Fruit fly (Drosophila melanogaster) whole organism, embryonic: Measurements from ENCODE around the gene CG31677.

Source experiments
- BEAF-32 ChIP-seq: fragments of 200-800 bp; sonication (Bioruptor generic); optimal IDR thresholded peaks from 3 replicates; lab custom pipeline; 2017; ENCODE audit warnings: missing biosample characterization, missing genetic modification characterization, mild to moderate bottlenecking, moderate library complexity, missing genetic modification reagents
- Bdp1 ChIP-seq: fragments of 200-800 bp; sonication (Bioruptor generic); optimal IDR thresholded peaks from 3 replicates; lab custom pipeline; 2016; ENCODE audit warnings: missing biosample characterization, missing genetic modification characterization
- CG1024 ChIP-seq: fragments of 200-800 bp; sonication (Bioruptor generic); IDR thresholded peaks from 2 replicates; pipeline ENCODE4 v1.3.6; 2022; ENCODE audit warnings: missing biosample characterization, missing genetic modification characterization
- CG11456 ChIP-seq: fragments of 200-800 bp; sonication (Bioruptor generic); IDR thresholded peaks from 3 replicates; pipeline ENCODE4 v1.3.6; 2022; ENCODE audit warnings: missing biosample characterization, missing genetic modification characterization
- CG12659 ChIP-seq: fragments of 200-800 bp; sonication (Bioruptor generic); optimal IDR thresholded peaks from 3 replicates; lab custom pipeline; 2017; ENCODE audit warnings: mild to moderate bottlenecking, missing biosample characterization, missing genetic modification reagents, missing genetic modification characterization
- CG12769 ChIP-seq: fragments of 200-800 bp; sonication (Bioruptor generic); optimal IDR thresholded peaks from 2 replicates; lab custom pipeline; 2019; ENCODE audit warnings: missing biosample characterization, mild to moderate bottlenecking, missing genetic modification characterization, moderate library complexity
- CG13123 ChIP-seq: fragments of 200-800 bp; sonication (Bioruptor generic); optimal IDR thresholded peaks from 2 replicates; lab custom pipeline; 2016; ENCODE audit warnings: missing biosample characterization, missing genetic modification characterization
- CG1529 ChIP-seq: fragments of 200-800 bp; sonication (Bioruptor generic); optimal IDR thresholded peaks from 3 replicates; lab custom pipeline; 2018; ENCODE audit warnings: missing biosample characterization, missing genetic modification characterization
- CG1603 ChIP-seq: fragments of 200-800 bp; sonication (Bioruptor generic); optimal IDR thresholded peaks from 2 replicates; lab custom pipeline; 2019; ENCODE audit warnings: missing biosample characterization, mild to moderate bottlenecking, missing genetic modification characterization, moderate library complexity
- CG1647 ChIP-seq: fragments of 200-800 bp; sonication (Bioruptor generic); optimal IDR thresholded peaks from 3 replicates; lab custom pipeline; 2016; ENCODE audit warnings: missing biosample characterization, missing genetic modification characterization
- CG16813 ChIP-seq: fragments of 200-800 bp; sonication (Bioruptor generic); IDR thresholded peaks from 3 replicates; pipeline ENCODE4 v1.3.6; 2022; ENCODE audit warnings: missing biosample characterization, missing genetic modification characterization; ENCODE audit not compliant: partially characterized antibody
- CG17359 ChIP-seq: fragments of 200-800 bp; sonication (Bioruptor generic); optimal IDR thresholded peaks from 3 replicates; lab custom pipeline; 2018; ENCODE audit warnings: missing biosample characterization, mild to moderate bottlenecking, missing genetic modification characterization, moderate library complexity
- CG17361 ChIP-seq: fragments of 200-800 bp; sonication (Bioruptor generic); IDR thresholded peaks from 3 replicates; pipeline ENCODE4 v1.3.6; 2022; ENCODE audit warnings: missing biosample characterization, missing genetic modification characterization
- CG18476 ChIP-seq: fragments of 200-800 bp; sonication (Bioruptor generic); optimal IDR thresholded peaks from 2 replicates; lab custom pipeline; 2016; ENCODE audit warnings: missing biosample characterization, mild to moderate bottlenecking, missing genetic modification characterization
- CG2120 ChIP-seq: fragments of 200-800 bp; sonication (Bioruptor generic); optimal IDR thresholded peaks from 3 replicates; lab custom pipeline; 2016; ENCODE audit warnings: missing biosample characterization, missing genetic modification characterization
- CG34422 ChIP-seq: fragments of 200-800 bp; sonication (Bioruptor generic); IDR thresholded peaks from 3 replicates; pipeline ENCODE4 v1.3.6; 2022; ENCODE audit warnings: missing biosample characterization, missing genetic modification characterization
- CG4854 ChIP-seq: fragments of 200-800 bp; sonication (Bioruptor generic); optimal IDR thresholded peaks from 2 replicates; lab custom pipeline; 2016; ENCODE audit warnings: missing biosample characterization, missing genetic modification characterization, inconsistent platforms
- CG8924 ChIP-seq: fragments of 200-800 bp; optimal IDR thresholded peaks from 3 replicates; lab custom pipeline; 2019; ENCODE audit warnings: missing biosample characterization, mild to moderate bottlenecking, missing genetic modification characterization, moderate library complexity
- CG8944 ChIP-seq: fragments of 200-800 bp; sonication (Bioruptor generic); optimal IDR thresholded peaks from 3 replicates; lab custom pipeline; 2016; ENCODE audit warnings: missing biosample characterization, missing genetic modification characterization
- CG9609 ChIP-seq: fragments of 200-800 bp; sonication (Bioruptor generic); optimal IDR thresholded peaks from 3 replicates; lab custom pipeline; 2016; ENCODE audit warnings: missing biosample characterization, missing genetic modification characterization
- CG9727 ChIP-seq: fragments of 200-800 bp; sonication (Bioruptor generic); optimal IDR thresholded peaks from 3 replicates; lab custom pipeline; 2017; ENCODE audit warnings: missing biosample characterization, mild to moderate bottlenecking, missing genetic modification characterization
- Camta ChIP-seq: fragments of 200-800 bp; sonication (Bioruptor generic); optimal IDR thresholded peaks from 2 replicates; lab custom pipeline; 2016; ENCODE audit warnings: missing biosample characterization, missing genetic modification characterization
- CrebB ChIP-seq: fragments of 200-800 bp; sonication (Bioruptor generic); optimal IDR thresholded peaks from 3 replicates; lab custom pipeline; 2018; ENCODE audit warnings: missing biosample characterization, mild to moderate bottlenecking, missing genetic modification characterization
- D ChIP-seq, 2 experiments: fragments of 200-800 bp in 1 of 2; fragments of >200 bp in 1 of 2; sonication (Bioruptor generic) in 1 of 2; optimal IDR thresholded peaks; 2 replicates in 1 of 2; 3 replicates in 1 of 2; lab custom pipeline; 2017; ENCODE audit warnings: mild to moderate bottlenecking in 1 of 2, missing biosample characterization in 1 of 2, missing genetic modification characterization in 1 of 2, missing genetic modification reagents in 1 of 2
- D19B ChIP-seq: fragments of 200-800 bp; sonication (Bioruptor generic); optimal IDR thresholded peaks from 2 replicates; lab custom pipeline; 2017; ENCODE audit warnings: missing biosample characterization, mild to moderate bottlenecking, missing genetic modification characterization
- Dad ChIP-seq: fragments of 200-800 bp; sonication (Bioruptor generic); optimal IDR thresholded peaks from 3 replicates; lab custom pipeline; 2016; ENCODE audit warnings: missing biosample characterization, missing genetic modification characterization
- Doc3 ChIP-seq: fragments of 200-800 bp; sonication (Bioruptor generic); IDR thresholded peaks from 3 replicates; pipeline ENCODE4 v1.3.6; 2022; ENCODE audit warnings: missing biosample characterization, missing genetic modification characterization; ENCODE audit not compliant: partially characterized antibody
- Ets65A ChIP-seq: fragments of 200-800 bp; sonication (Bioruptor generic); peaks from one replicate; lab custom pipeline; 2016; ENCODE audit warnings: missing biosample characterization, missing genetic modification characterization
- Gsc ChIP-seq: fragments of 200-800 bp; sonication (Bioruptor generic); IDR thresholded peaks from 2 replicates; pipeline ENCODE4 v1.3.6; 2022; ENCODE audit warnings: missing biosample characterization, missing genetic modification characterization
- HLH3B ChIP-seq: fragments of 200-800 bp; sonication (Bioruptor generic); IDR thresholded peaks from 2 replicates; pipeline ENCODE4 v1.3.6; 2022; ENCODE audit warnings: missing biosample characterization, missing genetic modification characterization
- HLH54F ChIP-seq: fragments of 200-800 bp; sonication (Bioruptor generic); optimal IDR thresholded peaks from 3 replicates; lab custom pipeline; 2016; ENCODE audit warnings: missing biosample characterization, missing genetic modification characterization
- Hand ChIP-seq: fragments of 200-800 bp; sonication (Bioruptor generic); optimal IDR thresholded peaks from 2 replicates; lab custom pipeline; 2017; ENCODE audit warnings: mild to moderate bottlenecking, missing biosample characterization, missing genetic modification reagents, missing genetic modification characterization
- Nf-YC ChIP-seq: fragments of 200-800 bp; optimal IDR thresholded peaks from 3 replicates; lab custom pipeline; 2019; ENCODE audit warnings: missing biosample characterization, mild to moderate bottlenecking, missing genetic modification characterization, moderate library complexity
- Rfx ChIP-seq: fragments of 200-800 bp; sonication (Bioruptor generic); IDR thresholded peaks from 2 replicates; pipeline ENCODE4 v1.3.6; 2022; ENCODE audit warnings: missing biosample characterization, missing genetic modification characterization
- Sry-δ ChIP-seq: fragments of 200-800 bp; sonication (Bioruptor generic); optimal IDR thresholded peaks from 2 replicates; lab custom pipeline; 2016; ENCODE audit warnings: missing biosample characterization, missing genetic modification characterization
- amos ChIP-seq: fragments of 200-800 bp; sonication (Bioruptor generic); IDR thresholded peaks from 2 replicates; pipeline ENCODE4 v1.3.6; 2022; ENCODE audit warnings: missing biosample characterization, missing genetic modification characterization; ENCODE audit not compliant: partially characterized antibody
- ase ChIP-seq: fragments of 200-800 bp; sonication (Bioruptor generic); IDR thresholded peaks from 3 replicates; pipeline ENCODE4 v1.3.6; 2022; ENCODE audit warnings: missing biosample characterization, missing genetic modification characterization
- bowl ChIP-seq: fragments of 200-800 bp; sonication (Bioruptor generic); IDR thresholded peaks from 2 replicates; pipeline ENCODE4 v1.3.6; 2022; ENCODE audit warnings: missing biosample characterization, missing genetic modification characterization
- btn ChIP-seq: fragments of 200-800 bp; sonication (Bioruptor generic); optimal IDR thresholded peaks from 2 replicates; lab custom pipeline; 2016; ENCODE audit warnings: missing biosample characterization, missing genetic modification characterization
- chif ChIP-seq, 2 experiments: fragments of 200-800 bp; sonication (Bioruptor generic); optimal IDR thresholded peaks; 3 replicates each; lab custom pipeline; 2016; ENCODE audit warnings: missing biosample characterization in 2 of 2, missing genetic modification characterization in 2 of 2
- gsb-n ChIP-seq: fragments of 200-800 bp; sonication (Bioruptor generic); optimal IDR thresholded peaks from 3 replicates; lab custom pipeline; 2018; ENCODE audit warnings: missing biosample characterization, mild to moderate bottlenecking, missing genetic modification characterization
- her ChIP-seq: fragments of 200-800 bp; sonication (Bioruptor generic); optimal IDR thresholded peaks from 2 replicates; lab custom pipeline; 2016; ENCODE audit warnings: missing biosample characterization, missing genetic modification characterization
- jigr1 ChIP-seq: fragments of 200-800 bp; sonication (Bioruptor generic); IDR thresholded peaks from 3 replicates; pipeline ENCODE4 v1.3.6; 2022; ENCODE audit warnings: missing biosample characterization, missing genetic modification characterization
- kay ChIP-seq: fragments of 200-800 bp; sonication (Bioruptor generic); optimal IDR thresholded peaks from 2 replicates; lab custom pipeline; 2016; ENCODE audit warnings: missing biosample characterization, missing genetic modification characterization
- lmd ChIP-seq: fragments of 200-800 bp; sonication (Bioruptor generic); IDR thresholded peaks from 2 replicates; pipeline ENCODE4 v1.3.6; 2022; ENCODE audit warnings: missing biosample characterization, missing genetic modification characterization
- mam ChIP-seq: fragments of 200-800 bp; sonication (Bioruptor generic); optimal IDR thresholded peaks from 3 replicates; lab custom pipeline; 2016; ENCODE audit warnings: missing biosample characterization, missing genetic modification characterization
- oc ChIP-seq: fragments of 200-800 bp; sonication (Bioruptor generic); optimal IDR thresholded peaks from 2 replicates; lab custom pipeline; 2018; ENCODE audit warnings: missing biosample characterization, mild to moderate bottlenecking, missing genetic modification characterization, moderate library complexity
- salm ChIP-seq: fragments of 200-800 bp; sonication (Bioruptor generic); optimal IDR thresholded peaks from 2 replicates; lab custom pipeline; 2018; ENCODE audit warnings: missing biosample characterization, mild to moderate bottlenecking, missing genetic modification characterization
- shn ChIP-seq: fragments of 200-800 bp; sonication (Bioruptor generic); optimal IDR thresholded peaks from 3 replicates; lab custom pipeline; 2016; ENCODE audit warnings: missing biosample characterization, missing genetic modification characterization
- trh ChIP-seq: fragments of 200-800 bp; sonication (Bioruptor generic); optimal IDR thresholded peaks from 2 replicates; lab custom pipeline; 2016; ENCODE audit warnings: missing biosample characterization, missing genetic modification characterization
- zf30C ChIP-seq: fragments of 200-800 bp; sonication (Bioruptor generic); optimal IDR thresholded peaks from 3 replicates; lab custom pipeline; 2018; ENCODE audit warnings: missing biosample characterization, mild to moderate bottlenecking, missing genetic modification characterization

The CG31677 gene

dm6 chr2L:20649891-20650290 lies 45.9 kb upstream of the CG31677 start, which contains the start of gene CG2611 (continued):
- TF ChIP-seq Doc3 (GFP tag; lab: Robert Waterston, UW) (no peak), Rfx (GFP tag; lab: Robert Waterston, UW) (peak; percentile 72), oc (no peak), Sry-δ (GFP tag; lab: Kevin White, UChicago) (peak; percentile 55), HLH3B (GFP tag; lab: Robert Waterston, UW) (0 out of 2 replicates have a peak, but pooled peaks have one; percentile 29), CG16813 (GFP tag; lab: Robert Waterston, UW) (0 out of 3 replicates have a peak, but pooled peaks have one; percentile 6), Hand (GFP tag; lab: Kevin White, UChicago) (peak; percentile 22), ase (GFP tag; lab: Robert Waterston, UW) (peak; percentile 38; the same call in 1 of the 3 replicates), Nf-YC (tag; lab: Kevin White, UChicago) (no peak), CG1603 (peak; percentile 66), CG12769 (tag; lab: Kevin White, UChicago) (no peak), D (optimal IDR thresholded peaks at IDR 0.05; lab: Kevin White, UChicago) (no peak), D (GFP tag; optimal IDR thresholded peaks at IDR 0.05; lab: Kevin White, UChicago) (no peak), shn (GFP tag; lab: Kevin White, UChicago) (peak; percentile 3), Gsc (GFP tag; lab: Robert Waterston, UW) (no peak), CG8924 (tag; lab: Kevin White, UChicago) (no peak), gsb-n (tag; lab: Kevin White, UChicago) (no peak), Dad (GFP tag; lab: Kevin White, UChicago) (peak; percentile 10), D19B (GFP tag; lab: Kevin White, UChicago) (no peak), zf30C (GFP tag; lab: Kevin White, UChicago) (no peak), CG17361 (GFP tag; lab: Robert Waterston, UW) (no peak; the same call in 2 of the 3 replicates), lmd (GFP tag; lab: Robert Waterston, UW) (peak; percentile 25; the same call in 1 of the 2 replicates), HLH54F (GFP tag; lab: Kevin White, UChicago) (peak; percentile 39), btn (GFP tag; lab: Kevin White, UChicago) (no peak), mam (GFP tag; lab: Kevin White, UChicago) (peak; percentile 59), CG13123 (GFP tag; lab: Kevin White, UChicago) (peak; percentile 28), CG1024 (no peak), salm (tag; lab: Kevin White, UChicago) (no peak), trh (no peak), CG12659 (GFP tag; lab: Kevin White, UChicago) (peak; percentile 39), CG34422 (GFP tag; lab: Robert Waterston, UW) (peak; percentile 75; the same call in 2 of the 3 replicates), CG9727 (GFP tag; lab: Kevin White, UChicago) (peak; percentile 8), her (GFP tag; lab: Kevin White, UChicago) (peak; percentile 29), CG1647 (GFP tag; lab: Kevin White, UChicago) (peak; percentile 40), jigr1 (GFP tag; lab: Robert Waterston, UW) (no peak), bowl (GFP tag; lab: Robert Waterston, UW) (no peak), BEAF-32 (peak; percentile 55), CG4854 (GFP tag; lab: Kevin White, UChicago) (peak; percentile 21), Camta (GFP tag; lab: Kevin White, UChicago) (peak; percentile 31), CrebB (tag; lab: Kevin White, UChicago) (peak; percentile 9), CG9609 (GFP tag; lab: Kevin White, UChicago) (peak; percentile 30), kay (GFP tag; lab: Kevin White, UChicago) (peak; percentile 9), CG17359 (tag; lab: Kevin White, UChicago) (peak; percentile 1), Ets65A (peak; percentile 94), CG1529 (GFP tag; lab: Kevin White, UChicago) (no peak), amos (0 out of 2 replicates have a peak, but pooled peaks have one; percentile 22), CG18476 (GFP tag; lab: Kevin White, UChicago) (peak; percentile 44), CG11456 (GFP tag; lab: Robert Waterston, UW) (peak; percentile 53; the same call in 1 of the 3 replicates), CG8944 (peak; percentile 48), chif (GFP tag; optimal IDR thresholded peaks at IDR 0.05; lab: Kevin White, UChicago) (peak; percentile 27 to 38), CG2120 (GFP tag; lab: Kevin White, UChicago) (peak; percentile 68), Bdp1 (GFP tag; lab: Kevin White, UChicago) (peak; percentile 45)
